Worm (Caenorhabditis elegans): ENCODE results near the gene Y66D12A.30.

DNA sequence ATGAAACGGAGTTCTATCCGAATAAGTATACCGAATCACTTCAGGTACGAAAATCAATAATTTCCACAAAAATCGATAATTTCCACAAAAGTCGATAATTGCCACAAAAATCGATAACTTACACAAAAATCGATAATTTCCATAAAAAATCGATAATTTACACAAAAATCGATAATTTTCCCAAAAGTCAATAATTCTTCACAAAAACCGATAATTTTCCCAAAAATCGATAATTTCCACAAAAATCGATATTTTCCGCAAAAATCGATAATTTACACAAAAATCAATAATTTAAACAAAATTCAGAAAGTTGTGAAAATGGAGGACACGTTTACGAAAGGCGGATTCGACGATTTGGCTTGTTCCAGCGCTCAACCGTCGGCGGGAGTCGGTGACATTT is 5.2 kb downstream of the Y66D12A.30 start:
- TF ChIP-seq egl-27 (tag; optimal IDR thresholded peaks at IDR 0.05) (no peak), mdl-1 (tag; optimal IDR thresholded peaks at IDR 0.05) (no peak), nhr-11 (tag; optimal IDR thresholded peaks at IDR 0.05) (no peak), unc-62 (GFP tag; optimal IDR thresholded peaks at IDR 0.05) (no peak), nhr-129 (tag; optimal IDR thresholded peaks at IDR 0.05) (no peak)
